Fruit fly (Drosophila melanogaster): Measurements from ENCODE around the gene Slu7.

DNA sequence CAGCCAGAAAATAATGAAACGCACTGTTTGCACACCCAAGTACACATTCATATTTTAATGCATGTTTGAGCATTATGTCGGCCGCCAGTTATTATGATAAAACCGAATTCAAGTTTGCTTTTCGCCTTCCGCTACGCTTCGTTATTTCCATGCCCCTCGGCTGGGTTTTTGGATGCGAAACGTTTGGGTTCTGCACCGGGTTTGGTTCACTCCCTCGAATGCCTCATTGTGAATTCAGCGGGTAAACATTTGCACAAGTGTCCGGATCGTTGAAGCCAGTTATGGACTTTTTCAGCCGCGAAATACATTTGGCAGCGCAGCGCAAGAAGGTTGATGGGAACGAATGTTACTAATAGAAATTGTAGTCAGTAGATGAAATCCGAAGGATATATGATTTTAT, 32.3 kb upstream of the Slu7 start:
- TF ChIP-seq Gug (GFP tag; IDR thresholded peaks at IDR 0.05) (no peak), Met (GFP tag; optimal IDR thresholded peaks at IDR 0.05) (no peak)

All from whole organism, prepupa.